Worm (Caenorhabditis elegans): ENCODE results near the gene C24D10.5.
"Not testable (repeated sequence)": the region's sequence is repeated elsewhere in the genome, so short reads cannot be mapped to it uniquely, and the experiment has no call there.

The C24D10.5 gene

ce11 chrIV:5160171-5160570 lies 10.3 kb downstream of the C24D10.5 start, which contains the start of the genes C24D10.6 and C24D10.4 (continued):
- TF ChIP-seq duxl-1 (tag; optimal IDR thresholded peaks at IDR 0.05; ENCODE audit: poor library complexity) = no peak
- TF ChIP-seq nhr-77 (tag; optimal IDR thresholded peaks at IDR 0.05) = peak; percentile 11
- no peak for TF ChIP-seq lin-1 (GFP tag; IDR thresholded peaks at IDR 0.05)
- TF ChIP-seq nhr-11 (tag; optimal IDR thresholded peaks at IDR 0.05) = no peak
- TF ChIP-seq mxl-2 (GFP tag; conservative IDR thresholded peaks at IDR 0.05) = no peak
- TF ChIP-seq aly-2 (tag; optimal IDR thresholded peaks at IDR 0.05) = no peak
- peak in 1 of 2 experiments; percentile 83 for TF ChIP-seq lsy-2 (tag; optimal IDR thresholded peaks at IDR 0.05)
- TF ChIP-seq nhr-28 (tag; optimal IDR thresholded peaks at IDR 0.05) = no peak

- TF ChIP-seq lin-1 (GFP tag; IDR thresholded peaks at IDR 0.05); ctbp-1 (GFP tag; IDR thresholded peaks at IDR 0.05); nhr-6 (tag; optimal IDR thresholded peaks at IDR 0.05): not testable (repeated sequence)
Measured at ce11 chrIV:5162941-5163340, 13.0 kb downstream of the C24D10.5 start, which contains the start of the genes nspd-3 and C24D10.2. Gene nspd-3 (minus strand): TSS chrIV:5163041. Gene C24D10.2 (plus strand): TSS chrIV:5163339.

DNA sequence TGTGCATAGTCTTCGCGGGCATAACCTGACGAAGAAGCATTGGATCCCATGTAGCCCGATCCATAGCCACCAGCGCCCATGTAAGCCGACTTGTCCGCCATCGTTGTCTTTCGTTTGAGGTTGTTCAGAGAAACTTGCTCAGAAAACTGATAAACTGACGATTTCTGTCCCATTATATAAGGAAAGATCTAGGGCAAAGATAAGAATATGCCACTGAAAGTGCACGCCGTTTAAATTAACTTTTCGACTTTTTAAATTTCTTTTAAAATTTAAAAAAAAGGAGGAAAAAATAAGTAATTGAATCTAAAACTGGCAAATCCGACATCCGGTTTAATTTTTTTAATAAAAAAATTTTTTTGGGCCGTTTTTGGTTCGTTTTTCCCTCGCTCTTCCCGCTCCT lies 15.7 kb downstream of the C24D10.5 start, which contains the start of gene nspd-6:
Gene nspd-6, minus strand, starts transcription at position 101 of the 400 bp plus-strand sequence.
- TF ChIP-seq F10B5.3, jun-1, hlh-11 (tag; optimal IDR thresholded peaks at IDR 0.05): not testable (repeated sequence)

ce11 chrIV:5166030-5166429 lies 16.1 kb downstream of the C24D10.5 start, which contains the start of gene ptp-5.1:
Gene ptp-5.1 (plus strand): TSS chrIV:5166330.
- TF ChIP-seq daf-8 (GFP tag; IDR thresholded peaks at IDR 0.05) (no peak), zag-1 (tag; optimal IDR thresholded peaks at IDR 0.05) (no peak), F10B5.3 (tag; optimal IDR thresholded peaks at IDR 0.05) (no peak), zfp-3 (GFP tag; conservative IDR thresholded peaks at IDR 0.05) (no peak), F49E8.2 (tag; optimal IDR thresholded peaks at IDR 0.05; ENCODE audit: borderline replicate concordance) (no peak), pqm-1 (tag; optimal IDR thresholded peaks at IDR 0.05) (no peak), skn-1 (tag; optimal IDR thresholded peaks at IDR 0.05) (no peak), lin-1 (GFP tag; IDR thresholded peaks at IDR 0.05) (no peak), daf-12 (tag; optimal IDR thresholded peaks at IDR 0.05) (no peak), F37D6.2 (tag; optimal IDR thresholded peaks at IDR 0.05) (no peak), lin-39 (tag; optimal IDR thresholded peaks at IDR 0.05) (no peak), dmd-8 (GFP tag; IDR thresholded peaks at IDR 0.05) (no peak), ceh-28 (tag; optimal IDR thresholded peaks at IDR 0.05) (no peak), pha-4 (GFP tag; IDR thresholded peaks at IDR 0.05) (no peak), pha-4 (tag; optimal IDR thresholded peaks at IDR 0.05) (no peak), R02D3.7 (tag; optimal IDR thresholded peaks at IDR 0.05) (no peak), unc-39 (tag; optimal IDR thresholded peaks at IDR 0.05) (no peak), duxl-1 (tag; optimal IDR thresholded peaks at IDR 0.05; ENCODE audit: poor library complexity) (no peak), F26F4.8 (GFP tag; conservative IDR thresholded peaks at IDR 0.05) (no peak)

DNA sequence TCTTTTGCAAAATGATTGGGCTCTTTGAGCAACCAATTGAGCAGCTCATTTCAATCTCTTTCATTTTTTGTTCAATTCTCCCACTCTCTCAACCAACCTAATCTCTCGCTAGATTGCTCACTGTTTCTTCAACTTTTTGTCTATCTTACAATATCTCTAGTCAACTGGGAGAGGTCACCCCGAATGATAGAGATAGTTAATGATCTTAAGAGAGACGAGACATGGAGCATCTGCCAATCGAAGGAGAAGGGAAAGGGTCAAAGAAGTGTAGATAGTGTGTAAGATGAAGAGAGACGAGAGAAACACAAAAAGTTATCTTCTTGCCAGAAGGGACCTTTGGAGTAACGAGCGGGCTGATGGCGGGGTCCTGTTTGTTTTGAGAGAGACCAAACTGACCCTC lies 19.4 kb downstream of the C24D10.5 start:
- TF ChIP-seq hlh-11 (tag; optimal IDR thresholded peaks at IDR 0.05) (peak; percentile 21), spr-3 (GFP tag; optimal IDR thresholded peaks at IDR 0.05) (no peak), unc-62 (GFP tag; optimal IDR thresholded peaks at IDR 0.05 in 1 of 2) (peak in 1 of 2 experiments; percentile 83), unc-62 (tag; optimal IDR thresholded peaks at IDR 0.05) (no peak), daf-16 (GFP tag; optimal IDR thresholded peaks at IDR 0.05) (peak in 1 of 2 experiments; percentile 68), daf-16 (tag; optimal IDR thresholded peaks at IDR 0.05) (no peak), fkh-10 (GFP tag; optimal IDR thresholded peaks at IDR 0.05) (no peak)
